Worm (Caenorhabditis elegans): ENCODE results near the gene aat-3.

- peak; percentile 91 for TF ChIP-seq ztf-25 (GFP tag; IDR thresholded peaks at IDR 0.05)
- peak; percentile 92; the same call in 1 of the 2 replicates for TF ChIP-seq lin-26 (GFP tag; IDR thresholded peaks at IDR 0.05)
- peak; percentile 35 for TF ChIP-seq nhr-80 (tag; optimal IDR thresholded peaks at IDR 0.05)
- TF ChIP-seq snpc-4 (GFP tag; optimal IDR thresholded peaks at IDR 0.05): peak; percentile 56
- TF ChIP-seq snpc-4 (tag; optimal IDR thresholded peaks at IDR 0.05): peak in 3 of 4 experiments; percentile 62 to 77 (median 73)
- TF ChIP-seq hmg-20 (GFP tag; IDR thresholded peaks at IDR 0.05): peak; percentile 69; the same call in 1 of the 2 replicates
- TF ChIP-seq ztf-18 (tag; optimal IDR thresholded peaks at IDR 0.05): peak; percentile 74
- TF ChIP-seq cebp-2 (GFP tag; IDR thresholded peaks at IDR 0.05): no peak
- peak; percentile 4 for TF ChIP-seq ets-4 (GFP tag; optimal IDR thresholded peaks at IDR 0.05)
Observed at ce11 chrX:2549322-2549721, 2.7 kb upstream of the aat-3 start.
